Worm (Caenorhabditis elegans): ENCODE data around the gene math-22.

- TF ChIP-seq skn-1 (tag; optimal IDR thresholded peaks at IDR 0.05): no peak
- TF ChIP-seq ztf-11 (tag; optimal IDR thresholded peaks at IDR 0.05): no peak
- no peak for TF ChIP-seq zag-1 (tag; optimal IDR thresholded peaks at IDR 0.05)
- no peak for TF ChIP-seq snpc-4 (tag; optimal IDR thresholded peaks at IDR 0.05)
- TF ChIP-seq mxl-2 (GFP tag; conservative IDR thresholded peaks at IDR 0.05): no peak
These were observed 36.1 kb upstream of the math-22 start, which contains the start of gene math-14 for ce11 chrII:1869120-1869519.
